Fruit fly (Drosophila melanogaster): Measurements from ENCODE around the gene CG34428.

Gene CG34428

dm6 chr3L:13083432-13083831 lies 21.9 kb downstream of the CG34428 start:
- TF ChIP-seq CG8478 (optimal IDR thresholded peaks at IDR 0.05) (no peak), cwo (GFP tag; optimal IDR thresholded peaks at IDR 0.05) (no peak), aop (GFP tag; IDR thresholded peaks at IDR 0.05) (no peak), Deaf1 (tag; optimal IDR thresholded peaks at IDR 0.05) (no peak), CG30431 (GFP tag; optimal IDR thresholded peaks at IDR 0.05) (no peak), hth (optimal IDR thresholded peaks at IDR 0.05) (no peak), sens (GFP tag) (peak; percentile 14), ems (GFP tag; optimal IDR thresholded peaks at IDR 0.05) (no peak), shn (GFP tag; optimal IDR thresholded peaks at IDR 0.05) (no peak), CG17328 (GFP tag; IDR thresholded peaks at IDR 0.05) (no peak), Awh (GFP tag; IDR thresholded peaks at IDR 0.05) (no peak), Atf3 (GFP tag; optimal IDR thresholded peaks at IDR 0.05) (no peak), stwl (tag; optimal IDR thresholded peaks at IDR 0.05) (no peak), ro (GFP tag; IDR thresholded peaks at IDR 0.05) (no peak), CG12769 (tag; optimal IDR thresholded peaks at IDR 0.05) (no peak), gsb-n (tag; optimal IDR thresholded peaks at IDR 0.05) (no peak), chif (GFP tag; optimal IDR thresholded peaks at IDR 0.05) (no peak), oc (tag; optimal IDR thresholded peaks at IDR 0.05) (peak; percentile 92), ara (GFP tag; IDR thresholded peaks at IDR 0.05) (0 out of 2 replicates have a peak, but pooled peaks have one; percentile 18), org-1 (GFP tag; optimal IDR thresholded peaks at IDR 0.05) (no peak)

dm6 chr3L:13084477-13084876 lies 22.9 kb downstream of the CG34428 start:
- TF ChIP-seq CG4424 (GFP tag; optimal IDR thresholded peaks at IDR 0.05) (no peak), gfzf (GFP tag; optimal IDR thresholded peaks at IDR 0.05) (no peak), knrl (GFP tag; IDR thresholded peaks at IDR 0.05; ENCODE audit: partially characterized antibody) (no peak), tap (tag; optimal IDR thresholded peaks at IDR 0.05) (peak; percentile 46), sna (GFP tag; IDR thresholded peaks at IDR 0.05; ENCODE audit: partially characterized antibody) (no peak), Hr78 (GFP tag; optimal IDR thresholded peaks at IDR 0.05) (no peak), CG11560 (tag; IDR thresholded peaks at IDR 0.05) (no peak), HLHmδ (GFP tag; optimal IDR thresholded peaks at IDR 0.05) (no peak), CG17328 (GFP tag; IDR thresholded peaks at IDR 0.05) (no peak), oc (tag; optimal IDR thresholded peaks at IDR 0.05) (peak; percentile 69), seq (GFP tag; IDR thresholded peaks at IDR 0.05) (0 out of 2 replicates have a peak, but pooled peaks have one; percentile 23), vvl (GFP tag; IDR thresholded peaks at IDR 0.05) (peak; percentile 43; the same call in 1 of the 2 replicates), CG10959 (GFP tag; IDR thresholded peaks at IDR 0.05) (no peak), bbx (GFP tag; IDR thresholded peaks at IDR 0.05; ENCODE audit: partially characterized antibody) (peak; percentile 12; the same call in 1 of the 2 replicates), CG17568 (GFP tag; optimal IDR thresholded peaks at IDR 0.05) (peak; percentile 61), CG11723 (GFP tag; optimal IDR thresholded peaks at IDR 0.05) (no peak), bigmax (GFP tag; optimal IDR thresholded peaks at IDR 0.05) (no peak), CG17385 (GFP tag; optimal IDR thresholded peaks at IDR 0.05) (no peak), zen (tag; optimal IDR thresholded peaks at IDR 0.05) (peak; percentile 5), HLH4C (GFP tag; IDR thresholded peaks at IDR 0.05; ENCODE audit: partially characterized antibody) (no peak), hkb (optimal IDR thresholded peaks at IDR 0.05) (no peak), hkb (GFP tag; IDR thresholded peaks at IDR 0.05) (no peak), zfh1 (GFP tag; IDR thresholded peaks at IDR 0.05) (no peak), nerfin-1 (tag; optimal IDR thresholded peaks at IDR 0.05) (peak; percentile 18), fru (optimal IDR thresholded peaks at IDR 0.05) (no peak), crol (GFP tag; IDR thresholded peaks at IDR 0.05) (0 out of 2 replicates have a peak, but pooled peaks have one; percentile 22), CG1602 (GFP tag; optimal IDR thresholded peaks at IDR 0.05) (no peak), pros (GFP tag; optimal IDR thresholded peaks at IDR 0.05) (peak; percentile 83), twi (tag; optimal IDR thresholded peaks at IDR 0.05) (peak; percentile 97)

Data from whole organism, embryonic.